Worm (Caenorhabditis elegans): Measurements from ENCODE around the gene srh-116.

srh-116 gene

ce11 chrV:17238799-17239198 is 16.1 kb downstream of the srh-116 start, which contains the start of gene T19C9.8:
Gene T19C9.8 (plus strand): TSS chrV:17239097.
- TF ChIP-seq hsf-1 (GFP tag; IDR thresholded peaks at IDR 0.05) (no peak), nhr-80 (tag; optimal IDR thresholded peaks at IDR 0.05) (peak; percentile 55)

ce11 chrV:17236345-17236744 is 18.6 kb downstream of the srh-116 start, which contains the start of gene T19C9.10:
Gene T19C9.10 (plus strand): TSS chrV:17236592.
- TF ChIP-seq Y67H2A.10 (GFP tag; conservative IDR thresholded peaks at IDR 0.05) (no peak), mxl-1 (tag; optimal IDR thresholded peaks at IDR 0.05) (no peak), mel-28 (tag; optimal IDR thresholded peaks at IDR 0.05; ENCODE audit: borderline replicate concordance) (no peak), mcd-1 (GFP tag; IDR thresholded peaks at IDR 0.05) (no peak), mes-4 (tag; optimal IDR thresholded peaks at IDR 0.05) (no peak), ZK185.1 (tag; optimal IDR thresholded peaks at IDR 0.05; ENCODE audit: poor library complexity, severe bottlenecking) (no peak), nfya-1 (tag; optimal IDR thresholded peaks at IDR 0.05; ENCODE audit: borderline replicate concordance, insufficient read depth) (no peak), madf-8 (GFP tag; conservative IDR thresholded peaks at IDR 0.05) (no peak), F57A8.1 (GFP tag; optimal IDR thresholded peaks at IDR 0.05) (no peak), nhr-27 (tag; optimal IDR thresholded peaks at IDR 0.05) (no peak), attf-5 (GFP tag; optimal IDR thresholded peaks at IDR 0.05) (no peak)

DNA sequence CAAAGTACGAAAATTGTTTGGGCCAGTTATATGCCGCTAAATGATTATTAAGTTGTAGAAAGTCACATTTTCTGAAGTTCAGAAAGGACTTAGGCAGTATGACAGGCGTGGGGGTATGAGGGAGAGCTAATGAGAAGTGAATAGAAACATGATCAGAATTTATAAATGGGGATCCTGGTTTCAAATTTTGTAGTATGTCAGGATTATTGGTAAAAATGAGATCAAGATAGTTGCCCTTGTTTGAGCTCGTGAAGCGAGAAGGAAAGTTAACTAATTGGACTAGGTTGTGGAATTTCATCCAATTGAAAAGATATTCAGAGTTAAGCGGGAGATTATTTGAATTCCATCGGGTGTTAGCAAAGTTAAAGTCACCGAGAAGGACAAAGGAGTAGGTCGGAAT is 22.5 kb downstream of the srh-116 start:
- TF ChIP-seq egrh-3 (GFP tag; IDR thresholded peaks at IDR 0.05) (no peak), lin-54 (GFP tag; optimal IDR thresholded peaks at IDR 0.05) (no peak), nhr-120 (GFP tag; IDR thresholded peaks at IDR 0.05) (no peak), unc-130 (GFP tag; optimal IDR thresholded peaks at IDR 0.05) (no peak), ztf-22 (GFP tag; optimal IDR thresholded peaks at IDR 0.05) (no peak), egl-44 (GFP tag; IDR thresholded peaks at IDR 0.05) (no peak), ztf-25 (GFP tag; IDR thresholded peaks at IDR 0.05) (no peak), aptf-2 (GFP tag; conservative IDR thresholded peaks at IDR 0.05) (no peak), B0035.1 (tag; optimal IDR thresholded peaks at IDR 0.05) (no peak), akir-1 (GFP tag; optimal IDR thresholded peaks at IDR 0.05) (no peak), F52B5.7 (tag; optimal IDR thresholded peaks at IDR 0.05) (no peak)

ce11 chrV:17226119-17226518 is 28.8 kb downstream of the srh-116 start, which contains the start of gene srh-112:
Gene srh-112 (minus strand): TSS chrV:17226219.
- no peak for TF ChIP-seq let-526 (GFP tag; IDR thresholded peaks at IDR 0.05)
- no peak for TF ChIP-seq rpc-1 (optimal IDR thresholded peaks at IDR 0.05)
- no peak for TF ChIP-seq rpc-1 (tag; optimal IDR thresholded peaks at IDR 0.05)
- no peak for TF ChIP-seq lin-54 (GFP tag; optimal IDR thresholded peaks at IDR 0.05)
- no peak for TF ChIP-seq T26A5.8 (tag; optimal IDR thresholded peaks at IDR 0.05)
- TF ChIP-seq lin-40 (tag; optimal IDR thresholded peaks at IDR 0.05) = no peak
- no peak for TF ChIP-seq pha-4 (tag; optimal IDR thresholded peaks at IDR 0.05)
- no peak for TF ChIP-seq nhr-90 (tag; optimal IDR thresholded peaks at IDR 0.05)

DNA sequence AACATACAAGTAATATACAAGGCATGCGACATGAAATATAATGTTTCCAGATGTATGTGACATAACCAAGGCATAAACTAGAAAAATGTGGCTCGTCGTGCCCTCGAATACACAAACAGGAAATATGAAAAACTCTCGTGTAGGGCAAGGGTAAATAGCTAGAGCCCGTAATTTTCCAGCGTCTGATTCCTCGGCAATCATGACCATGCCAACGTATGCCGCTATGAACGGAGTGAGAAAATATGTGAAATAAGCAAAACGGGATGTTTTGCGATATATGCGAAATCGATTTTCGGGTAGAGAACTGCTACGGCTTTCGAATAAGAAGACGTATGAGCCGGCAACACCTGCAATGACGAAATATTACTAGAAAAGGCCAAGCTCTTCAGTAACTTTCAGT is 29.5 kb downstream of the srh-116 start, which contains the start of gene scl-25:
TSS of gene scl-25 (plus strand) at position 301 of the 400 bp plus-strand sequence.
- TF ChIP-seq Y67H2A.10 (GFP tag; conservative IDR thresholded peaks at IDR 0.05) = no peak
- no peak for TF ChIP-seq mel-28 (tag; optimal IDR thresholded peaks at IDR 0.05; ENCODE audit: borderline replicate concordance)
- TF ChIP-seq him-1 (tag; optimal IDR thresholded peaks at IDR 0.05) = no peak
- TF ChIP-seq snpc-4 (GFP tag; optimal IDR thresholded peaks at IDR 0.05) = no peak
- no peak for TF ChIP-seq snpc-4 (tag; optimal IDR thresholded peaks at IDR 0.05)
- TF ChIP-seq lir-1 (GFP tag; conservative IDR thresholded peaks at IDR 0.05) = no peak
- no peak for TF ChIP-seq egrh-3 (GFP tag; IDR thresholded peaks at IDR 0.05)
